Worm (Caenorhabditis elegans) whole organism, L2 larva: Measurements from ENCODE around the gene rib-1.

Experiments used
- C34F6.9 ChIP-seq: fragments of 150-350 bp; optimal IDR thresholded peaks from 2 replicates; lab custom pipeline; 2014; ENCODE audit warnings: missing biosample characterization, missing genetic modification characterization
- F13H6.1 ChIP-seq: sonication (generic microtip); optimal IDR thresholded peaks from 2 replicates; lab custom pipeline; 2016; ENCODE audit warnings: missing genetic modification characterization, missing compliant biosample characterization
- R02D3.7 ChIP-seq: fragments of 150-350 bp; optimal IDR thresholded peaks from 2 replicates; lab custom pipeline; 2014; ENCODE audit warnings: missing biosample characterization, missing genetic modification characterization
- Y55F3AM.14 ChIP-seq: fragments of 200-800 bp; sonication (Bioruptor generic); optimal IDR thresholded peaks from 2 replicates; lab custom pipeline; 2018; ENCODE audit warnings: mild to moderate bottlenecking, missing genetic modification characterization, missing compliant biosample characterization
- alr-1 ChIP-seq: fragments of 150-350 bp; optimal IDR thresholded peaks from 2 replicates; lab custom pipeline; 2014; ENCODE audit warnings: missing biosample characterization, missing genetic modification characterization
- aly-2 ChIP-seq: fragments of 150-350 bp; optimal IDR thresholded peaks from 2 replicates; lab custom pipeline; 2014; ENCODE audit warnings: missing biosample characterization, missing genetic modification characterization
- ama-1 ChIP-seq: fragments of 150-350 bp; optimal IDR thresholded peaks from 2 replicates; lab custom pipeline; 2018; ENCODE audit warnings: inconsistent platforms
- blmp-1 ChIP-seq: sonication (generic microtip); optimal IDR thresholded peaks from 2 replicates; lab custom pipeline; 2017; ENCODE audit warnings: missing genetic modification characterization, mild to moderate bottlenecking, missing compliant biosample characterization, antibody characterized with exemption, moderate library complexity; ENCODE audit not compliant: insufficient read depth
- ceh-16 ChIP-seq: fragments of 150-350 bp; optimal IDR thresholded peaks from 2 replicates; lab custom pipeline; 2014; ENCODE audit warnings: missing biosample characterization, missing genetic modification characterization
- ceh-82 ChIP-seq: fragments of 150-350 bp; optimal IDR thresholded peaks from 2 replicates; lab custom pipeline; 2014; ENCODE audit warnings: missing biosample characterization, missing genetic modification characterization
- crh-2 ChIP-seq: sonication (generic microtip); optimal IDR thresholded peaks from 2 replicates; lab custom pipeline; 2017; ENCODE audit warnings: missing biosample characterization, missing genetic modification characterization
- egl-27 ChIP-seq: sonication (generic microtip); optimal IDR thresholded peaks from 3 replicates; lab custom pipeline; 2017; ENCODE audit warnings: missing biosample characterization, missing genetic modification reagents, missing genetic modification characterization
- elt-3 ChIP-seq: sonication (generic microtip); optimal IDR thresholded peaks from 2 replicates; lab custom pipeline; 2017; ENCODE audit warnings: missing biosample characterization, missing genetic modification characterization
- fos-1 ChIP-seq: fragments of 150-350 bp; optimal IDR thresholded peaks from 2 replicates; lab custom pipeline; 2014; ENCODE audit warnings: missing biosample characterization, missing genetic modification characterization
- gmeb-1 ChIP-seq: fragments of 150-350 bp; optimal IDR thresholded peaks from 2 replicates; lab custom pipeline; 2014; ENCODE audit warnings: missing biosample characterization, missing genetic modification characterization
- lin-13 ChIP-seq: fragments of 150-350 bp; optimal IDR thresholded peaks from 2 replicates; lab custom pipeline; 2014; ENCODE audit warnings: missing biosample characterization, missing genetic modification reagents, missing genetic modification characterization
- lsy-2 ChIP-seq, 2 experiments: fragments of 150-350 bp in 1 of 2; sonication (generic microtip) in 1 of 2; optimal IDR thresholded peaks; 2 replicates each; lab custom pipeline; 2014 to 2017; ENCODE audit warnings: missing biosample characterization in 2 of 2, missing genetic modification characterization in 2 of 2
- mab-5 ChIP-seq: fragments of 150-350 bp; optimal IDR thresholded peaks from 2 replicates; lab custom pipeline; 2014; ENCODE audit warnings: missing biosample characterization, missing genetic modification characterization
- mbf-1 ChIP-seq: sonication (generic microtip); optimal IDR thresholded peaks from 2 replicates; lab custom pipeline; 2017; ENCODE audit warnings: missing biosample characterization, missing genetic modification characterization
- mdl-1 ChIP-seq, 2 experiments: fragments of 150-350 bp in 1 of 2; sonication (generic microtip) in 1 of 2; optimal IDR thresholded peaks; 2 replicates each; lab custom pipeline; 2017; ENCODE audit warnings: missing biosample characterization in 2 of 2, missing genetic modification characterization in 2 of 2
- nhr-10 ChIP-seq: sonication (generic microtip); optimal IDR thresholded peaks from 2 replicates; lab custom pipeline; 2017; ENCODE audit warnings: missing biosample characterization, missing genetic modification characterization
- nhr-11 ChIP-seq: fragments of 150-350 bp; optimal IDR thresholded peaks from 2 replicates; lab custom pipeline; 2014; ENCODE audit warnings: missing biosample characterization, missing genetic modification characterization
- nhr-12 ChIP-seq: fragments of 150-350 bp; optimal IDR thresholded peaks from 2 replicates; lab custom pipeline; 2014; ENCODE audit warnings: missing biosample characterization, missing genetic modification characterization
- nhr-129 ChIP-seq: fragments of 150-350 bp; optimal IDR thresholded peaks from 2 replicates; lab custom pipeline; 2014; ENCODE audit warnings: missing biosample characterization, missing genetic modification characterization
- nhr-21 ChIP-seq: fragments of 150-350 bp; optimal IDR thresholded peaks from 2 replicates; lab custom pipeline; 2014; ENCODE audit warnings: missing biosample characterization, missing genetic modification characterization
- nhr-237 ChIP-seq: fragments of 150-350 bp; optimal IDR thresholded peaks from 2 replicates; lab custom pipeline; 2014; ENCODE audit warnings: missing biosample characterization, missing genetic modification characterization
- nhr-25 ChIP-seq: fragments of 150-350 bp; sonication (generic microtip); optimal IDR thresholded peaks from 3 replicates; lab custom pipeline; 2014; ENCODE audit warnings: missing biosample characterization, missing genetic modification characterization
- nhr-6 ChIP-seq: fragments of 150-350 bp; optimal IDR thresholded peaks from 2 replicates; lab custom pipeline; 2014; ENCODE audit warnings: missing biosample characterization, missing genetic modification characterization
- peb-1 ChIP-seq: fragments of 150-350 bp; optimal IDR thresholded peaks from 2 replicates; lab custom pipeline; 2014; ENCODE audit warnings: missing biosample characterization, missing genetic modification characterization
- sem-4 ChIP-seq: fragments of 150-350 bp; optimal IDR thresholded peaks from 2 replicates; lab custom pipeline; 2014; ENCODE audit warnings: missing biosample characterization, missing genetic modification reagents, missing genetic modification characterization
- skn-1 ChIP-seq: sonication (generic microtip); optimal IDR thresholded peaks from 2 replicates; lab custom pipeline; 2017; ENCODE audit warnings: missing biosample characterization, missing genetic modification characterization
- sma-3 ChIP-seq: sonication (generic microtip); optimal IDR thresholded peaks from 2 replicates; lab custom pipeline; 2016; ENCODE audit warnings: missing genetic modification reagents, missing genetic modification characterization, missing compliant biosample characterization
- sma-9 ChIP-seq, 2 experiments: fragments of 150-350 bp in 1 of 2; sonication (generic microtip) in 1 of 2; optimal IDR thresholded peaks; 2 replicates each; lab custom pipeline; 2014 to 2016; ENCODE audit warnings: missing genetic modification characterization in 2 of 2, mild to moderate bottlenecking in 1 of 2, missing biosample characterization in 1 of 2, missing compliant biosample characterization in 1 of 2, missing genetic modification reagents in 1 of 2, moderate library complexity in 1 of 2
- unc-39 ChIP-seq: fragments of 150-350 bp; optimal IDR thresholded peaks from 2 replicates; lab custom pipeline; 2014; ENCODE audit warnings: missing biosample characterization, missing genetic modification characterization
- unc-55 ChIP-seq: fragments of 150-350 bp; sonication (generic microtip); optimal IDR thresholded peaks from 3 replicates; lab custom pipeline; 2014; ENCODE audit warnings: missing biosample characterization, missing genetic modification reagents, missing genetic modification characterization
- unc-62 ChIP-seq: fragments of 150-350 bp; optimal IDR thresholded peaks from 2 replicates; lab custom pipeline; 2014; ENCODE audit warnings: missing biosample characterization, missing genetic modification reagents, missing genetic modification characterization
- zag-1 ChIP-seq: fragments of 150-350 bp; optimal IDR thresholded peaks from 2 replicates; lab custom pipeline; 2014; ENCODE audit warnings: missing biosample characterization, missing genetic modification characterization
- ztf-1 ChIP-seq: fragments of 200-800 bp; sonication (Bioruptor generic); conservative IDR thresholded peaks from 2 replicates; pipeline ENCODE4 v1.3.6; 2022; ENCODE audit warnings: missing genetic modification characterization, missing compliant biosample characterization
- ztf-11 ChIP-seq: sonication (generic microtip); optimal IDR thresholded peaks from 2 replicates; lab custom pipeline; 2017; ENCODE audit warnings: missing biosample characterization, missing genetic modification characterization
- ztf-4 ChIP-seq: fragments of 150-350 bp; optimal IDR thresholded peaks from 2 replicates; lab custom pipeline; 2014; ENCODE audit warnings: missing biosample characterization, missing genetic modification characterization

The rib-1 gene

ce11 chrIV:11566146-11566545 lies 12.4 kb upstream of the rib-1 start, which contains the start of gene sec-24.1 (continued):
- TF ChIP-seq C34F6.9 (peak; percentile 88), skn-1 (tag; lab: Kevin White, UChicago) (no peak), alr-1 (tag; lab: Kevin White, UChicago) (no peak), mbf-1 (no peak), nhr-6 (tag; lab: Kevin White, UChicago) (peak; percentile 69), zag-1 (no peak), nhr-10 (tag; lab: Kevin White, UChicago) (no peak), ztf-4 (tag; lab: Kevin White, UChicago) (peak; percentile 84), nhr-11 (no peak)

- no peak for TF ChIP-seq sma-9 (GFP tag; optimal IDR thresholded peaks at IDR 0.05; lab: Kevin White, UChicago)
- TF ChIP-seq sma-9 (tag; optimal IDR thresholded peaks at IDR 0.05; lab: Kevin White, UChicago): no peak
- no peak for TF ChIP-seq alr-1 (tag; lab: Kevin White, UChicago)
- no peak for TF ChIP-seq C34F6.9
- TF ChIP-seq aly-2 (tag; lab: Kevin White, UChicago): no peak
- no peak for TF ChIP-seq ztf-1 (GFP tag; lab: Robert Waterston, UW)
- no peak for TF ChIP-seq nhr-12 (tag; lab: Kevin White, UChicago)
- TF ChIP-seq zag-1: no peak
- no peak for TF ChIP-seq unc-55 (GFP tag; lab: Kevin White, UChicago)
- TF ChIP-seq sma-3 (GFP tag; lab: Kevin White, UChicago): no peak
- no peak for TF ChIP-seq Y55F3AM.14 (GFP tag; lab: Kevin White, UChicago)
- no peak for TF ChIP-seq lin-13 (GFP tag; lab: Kevin White, UChicago)
- TF ChIP-seq mab-5 (tag; lab: Kevin White, UChicago): no peak
- TF ChIP-seq ceh-82: no peak
- TF ChIP-seq nhr-237 (tag; lab: Kevin White, UChicago): no peak
These were observed 10.2 kb upstream of the rib-1 start for ce11 chrIV:11568249-11568940.

ce11 chrIV:11569795-11570194 lies 8.8 kb upstream of the rib-1 start:
- TF ChIP-seq F13H6.1 (tag; lab: Kevin White, UChicago) (no peak), gmeb-1 (tag; lab: Kevin White, UChicago) (no peak), lsy-2 (tag; optimal IDR thresholded peaks at IDR 0.05; lab: Kevin White, UChicago) (no peak), nhr-12 (tag; lab: Kevin White, UChicago) (no peak), nhr-21 (tag; lab: Kevin White, UChicago) (no peak), blmp-1 (no peak), Y55F3AM.14 (GFP tag; lab: Kevin White, UChicago) (no peak), unc-62 (no peak), unc-39 (tag; lab: Kevin White, UChicago) (no peak), zag-1 (no peak), ztf-11 (tag; lab: Kevin White, UChicago) (no peak), peb-1 (tag; lab: Kevin White, UChicago) (no peak), lin-13 (GFP tag; lab: Kevin White, UChicago) (no peak)

ce11 chrIV:11570200-11570599 lies 8.4 kb upstream of the rib-1 start, which contains the start of gene srgp-1:
srgp-1 (plus strand) TSS chrIV:11570500.
- TF ChIP-seq elt-3 (tag; lab: Kevin White, UChicago) (no peak), nhr-129 (tag; lab: Kevin White, UChicago) (no peak), aly-2 (tag; lab: Kevin White, UChicago) (no peak), nhr-11 (no peak)

ce11 chrIV:11571374-11571839 lies 7.2 kb upstream of the rib-1 start:
- TF ChIP-seq sem-4 (tag; lab: Kevin White, UChicago) (peak; percentile 10), ceh-82 (no peak), F13H6.1 (tag; lab: Kevin White, UChicago) (peak; percentile 12), nhr-25 (tag; lab: Kevin White, UChicago) (peak; percentile 45), mdl-1 (tag; optimal IDR thresholded peaks at IDR 0.05; lab: Kevin White, UChicago) (no peak), fos-1 (peak; percentile 47), lsy-2 (tag; optimal IDR thresholded peaks at IDR 0.05; lab: Kevin White, UChicago) (no peak), nhr-21 (tag; lab: Kevin White, UChicago) (no peak), egl-27 (tag; lab: Kevin White, UChicago) (no peak), C34F6.9 (no peak), Y55F3AM.14 (GFP tag; lab: Kevin White, UChicago) (peak; percentile 24), aly-2 (tag; lab: Kevin White, UChicago) (no peak), ama-1 (lab: Kevin White, UChicago) (no peak), ceh-16 (tag; lab: Kevin White, UChicago) (peak; percentile 29), mbf-1 (no peak), ztf-1 (GFP tag; lab: Robert Waterston, UW) (no peak), blmp-1 (no peak), R02D3.7 (tag; lab: Kevin White, UChicago) (no peak), crh-2 (tag; lab: Kevin White, UChicago) (no peak), lin-13 (GFP tag; lab: Kevin White, UChicago) (no peak), sma-3 (GFP tag; lab: Kevin White, UChicago) (peak; percentile 27), ztf-4 (tag; lab: Kevin White, UChicago) (no peak), peb-1 (tag; lab: Kevin White, UChicago) (no peak), nhr-129 (tag; lab: Kevin White, UChicago) (peak; percentile 63), nhr-12 (tag; lab: Kevin White, UChicago) (no peak), skn-1 (tag; lab: Kevin White, UChicago) (no peak), nhr-6 (tag; lab: Kevin White, UChicago) (no peak), elt-3 (tag; lab: Kevin White, UChicago) (no peak), nhr-10 (tag; lab: Kevin White, UChicago) (no peak)
